Worm (Caenorhabditis elegans): ENCODE data around the gene C39B10.5.
A peak's percentile ranks its signal among the peaks of the same experiment; 100 is the strongest.

- TF ChIP-seq ceh-16 (tag; optimal IDR thresholded peaks at IDR 0.05) (no peak), ztf-11 (tag; optimal IDR thresholded peaks at IDR 0.05) (no peak), fos-1 (tag; optimal IDR thresholded peaks at IDR 0.05) (peak; percentile 25), nhr-6 (tag; optimal IDR thresholded peaks at IDR 0.05) (no peak)
Observed at ce11 chrX:10440781-10441180, 6.4 kb upstream of the C39B10.5 start.
